Fruit fly (Drosophila melanogaster): ENCODE results near the gene barr.

DNA sequence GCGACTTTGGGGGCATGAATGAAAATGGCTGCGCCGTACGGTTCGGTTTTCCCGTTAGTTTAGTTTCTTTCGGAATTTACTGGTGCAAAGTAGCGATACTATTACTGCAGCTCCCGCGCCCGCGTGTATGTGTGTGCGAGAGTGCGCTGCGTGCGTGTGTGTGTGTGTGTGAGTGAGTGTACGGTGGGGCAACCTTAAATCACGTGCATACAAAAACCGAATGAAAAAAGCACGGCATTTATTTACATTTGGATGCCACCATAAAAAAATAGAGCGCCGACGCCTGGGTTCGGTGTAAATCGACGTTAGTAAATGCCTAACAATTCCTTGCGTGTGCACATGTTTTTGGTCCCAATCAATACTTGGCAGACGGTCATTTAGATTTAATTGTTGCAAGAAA, 36.6 kb upstream of the barr start:
- no peak for TF ChIP-seq CG31627 (GFP tag; optimal IDR thresholded peaks at IDR 0.05)
- TF ChIP-seq esn (GFP tag; optimal IDR thresholded peaks at IDR 0.05), result no peak
- TF ChIP-seq pdm3 (GFP tag; optimal IDR thresholded peaks at IDR 0.05), result no peak
